Worm (Caenorhabditis elegans): ENCODE measurements around the gene F54H12.7.
"Not testable (repeated sequence)": the region's sequence is repeated elsewhere in the genome, so short reads cannot be mapped to it uniquely, and the experiment has no call there.

DNA sequence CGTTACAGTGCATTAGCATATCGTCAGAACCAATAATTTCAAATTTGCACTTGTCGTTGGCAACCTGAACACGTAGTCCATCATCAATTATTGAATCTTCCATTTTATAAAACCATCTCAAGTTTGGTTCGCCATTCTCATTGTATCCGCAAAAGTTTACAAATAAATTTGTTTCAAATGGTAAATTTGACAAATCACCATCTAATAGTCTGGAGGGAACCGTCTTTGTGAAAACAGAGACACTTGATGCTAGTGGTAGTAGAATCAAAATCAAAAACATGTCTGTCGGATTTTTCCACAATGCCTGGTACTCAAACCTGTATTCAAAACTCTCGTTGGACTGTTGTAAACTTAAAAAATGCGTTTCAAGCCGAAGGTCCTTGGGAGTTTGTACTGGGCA, 4.9 kb upstream of the F54H12.7 start, which contains the start of gene F54H12.2:
- TF ChIP-seq flt-1 (GFP tag; IDR thresholded peaks at IDR 0.05); tra-4 (tag; optimal IDR thresholded peaks at IDR 0.05); ama-1 (optimal IDR thresholded peaks at IDR 0.05); ceh-36 (tag; optimal IDR thresholded peaks at IDR 0.05); ets-7 (tag; optimal IDR thresholded peaks at IDR 0.05); tbx-37 (GFP tag; conservative IDR thresholded peaks at IDR 0.05); sea-1 (GFP tag; conservative IDR thresholded peaks at IDR 0.05); B0310.2 (tag; optimal IDR thresholded peaks at IDR 0.05); tbx-11 (GFP tag; IDR thresholded peaks at IDR 0.05); hmg-4 (GFP tag; optimal IDR thresholded peaks at IDR 0.05): not testable (repeated sequence)

Data from whole organism, early embryonic.